Fruit fly (Drosophila melanogaster): ENCODE measurements around the gene Meltrin.
A peak's percentile ranks its signal among the peaks of the same experiment; 100 is the strongest.

Meltrin gene

dm6 chr3R:14739088-14739487, 42.0 kb upstream of the Meltrin start (continued):
- no peak for TF ChIP-seq Pdp1 (GFP tag; optimal IDR thresholded peaks at IDR 0.05)
- no peak for TF ChIP-seq p53 (GFP tag; optimal IDR thresholded peaks at IDR 0.05)
- TF ChIP-seq Sox102F (GFP tag; optimal IDR thresholded peaks at IDR 0.05): no peak
- 0 out of 2 replicates have a peak, but pooled peaks have one; percentile 33 for TF ChIP-seq wdn (GFP tag; IDR thresholded peaks at IDR 0.05)
- no peak for TF ChIP-seq dmrt11E (tag; optimal IDR thresholded peaks at IDR 0.05)
- TF ChIP-seq Abd-B (GFP tag; optimal IDR thresholded peaks at IDR 0.05): no peak
- peak; percentile 20 for TF ChIP-seq NfI (GFP tag; optimal IDR thresholded peaks at IDR 0.05)
- no peak for TF ChIP-seq mld (GFP tag; IDR thresholded peaks at IDR 0.05; ENCODE audit: partially characterized antibody)
- no peak for TF ChIP-seq CG11093 (GFP tag; IDR thresholded peaks at IDR 0.05)
- TF ChIP-seq aop (GFP tag; IDR thresholded peaks at IDR 0.05): no peak
- peak; percentile 78 for TF ChIP-seq ci (GFP tag; IDR thresholded peaks at IDR 0.05)
- TF ChIP-seq NFAT (GFP tag; IDR thresholded peaks at IDR 0.05): peak; percentile 68
- TF ChIP-seq en (GFP tag; optimal IDR thresholded peaks at IDR 0.05): no peak
- TF ChIP-seq CG32532 (GFP tag; IDR thresholded peaks at IDR 0.05): peak; percentile 49
- no peak for TF ChIP-seq CG7372 (GFP tag; IDR thresholded peaks at IDR 0.05)
- TF ChIP-seq gcm (GFP tag; optimal IDR thresholded peaks at IDR 0.05): peak; percentile 33
- no peak for TF ChIP-seq cato (GFP tag; optimal IDR thresholded peaks at IDR 0.05; ENCODE audit: borderline replicate concordance)
- peak; percentile 83; the same call in 1 of the 2 replicates for TF ChIP-seq rib (GFP tag; IDR thresholded peaks at IDR 0.05)
- TF ChIP-seq Ets97D (GFP tag; optimal IDR thresholded peaks at IDR 0.05): no peak
- TF ChIP-seq CG13894 (tag; optimal IDR thresholded peaks at IDR 0.05): peak; percentile 70
- TF ChIP-seq Dbx (GFP tag; IDR thresholded peaks at IDR 0.05): peak; percentile 77; the same call in 2 of the 3 replicates
- TF ChIP-seq gfzf (GFP tag; optimal IDR thresholded peaks at IDR 0.05): no peak
- TF ChIP-seq BtbVII (GFP tag; optimal IDR thresholded peaks at IDR 0.05): no peak
- TF ChIP-seq crp (GFP tag; optimal IDR thresholded peaks at IDR 0.05): peak in 1 of 2 experiments; percentile 61
- no peak for TF ChIP-seq Tbp (GFP tag; optimal IDR thresholded peaks at IDR 0.05)
- TF ChIP-seq vvl (GFP tag; IDR thresholded peaks at IDR 0.05): peak; percentile 93
- no peak for TF ChIP-seq CG8944 (GFP tag; optimal IDR thresholded peaks at IDR 0.05)
- no peak for TF ChIP-seq Gug (GFP tag; IDR thresholded peaks at IDR 0.05)
- no peak for TF ChIP-seq Rx (GFP tag; IDR thresholded peaks at IDR 0.05)
- TF ChIP-seq sug (tag; optimal IDR thresholded peaks at IDR 0.05): peak; percentile 79
- TF ChIP-seq tll (GFP tag; optimal IDR thresholded peaks at IDR 0.05): no peak
- no peak for TF ChIP-seq Oli (tag; optimal IDR thresholded peaks at IDR 0.05)
- TF ChIP-seq CG1832 (GFP tag; optimal IDR thresholded peaks at IDR 0.05): peak; percentile 97
- TF ChIP-seq CG14710 (tag; optimal IDR thresholded peaks at IDR 0.05): no peak
- no peak for TF ChIP-seq fd64A (GFP tag; optimal IDR thresholded peaks at IDR 0.05)
- no peak for TF ChIP-seq CG4820 (GFP tag; optimal IDR thresholded peaks at IDR 0.05)
- TF ChIP-seq nerfin-1 (tag; optimal IDR thresholded peaks at IDR 0.05): peak; percentile 2
- no peak for TF ChIP-seq CG11085 (GFP tag; IDR thresholded peaks at IDR 0.05)
- no peak for TF ChIP-seq Spps (tag; optimal IDR thresholded peaks at IDR 0.05)
- TF ChIP-seq CG4424 (GFP tag; optimal IDR thresholded peaks at IDR 0.05): no peak
- no peak for TF ChIP-seq CG18476 (GFP tag; optimal IDR thresholded peaks at IDR 0.05)
- TF ChIP-seq unpg (GFP tag; optimal IDR thresholded peaks at IDR 0.05): no peak
- TF ChIP-seq Hmx (GFP tag; optimal IDR thresholded peaks at IDR 0.05): no peak
- TF ChIP-seq odd (GFP tag; optimal IDR thresholded peaks at IDR 0.05): no peak
- TF ChIP-seq CG12071 (GFP tag; optimal IDR thresholded peaks at IDR 0.05): peak; percentile 58
- TF ChIP-seq Sry-δ (GFP tag; optimal IDR thresholded peaks at IDR 0.05): no peak
- TF ChIP-seq da (GFP tag; optimal IDR thresholded peaks at IDR 0.05): no peak
- no peak for TF ChIP-seq Hsf (GFP tag; optimal IDR thresholded peaks at IDR 0.05)
- no peak for TF ChIP-seq cad (GFP tag; optimal IDR thresholded peaks at IDR 0.05)
- no peak for TF ChIP-seq klu (GFP tag; IDR thresholded peaks at IDR 0.05)
- TF ChIP-seq Ravus (GFP tag; IDR thresholded peaks at IDR 0.05): no peak
- no peak for TF ChIP-seq CG8089 (GFP tag; optimal IDR thresholded peaks at IDR 0.05)

Data from whole organism, embryonic.